Worm (Caenorhabditis elegans) whole organism, midembryonic: ENCODE results near the gene rop-1.

Experiments
- flt-1 ChIP-seq: fragments of 200-800 bp; sonication (Bioruptor generic); IDR thresholded peaks from 2 replicates; pipeline ENCODE4 v1.3.6; 2022; ENCODE audit warnings: missing genetic modification characterization, missing compliant biosample characterization
- med-1 ChIP-seq: sonication (generic microtip); optimal IDR thresholded peaks from 2 replicates; lab custom pipeline; 2017; ENCODE audit warnings: missing genetic modification characterization, mild to moderate bottlenecking, missing compliant biosample characterization, antibody characterized with exemption, missing genetic modification reagents; ENCODE audit not compliant: insufficient read depth
- ref-1 ChIP-seq: fragments of 200-800 bp; sonication (Bioruptor generic); conservative IDR thresholded peaks from 2 replicates; pipeline ENCODE4 v1.3.6; 2022; ENCODE audit warnings: missing genetic modification reagents, missing genetic modification characterization, missing compliant biosample characterization
- tab-1 ChIP-seq: fragments of 200-800 bp; sonication (Bioruptor generic); IDR thresholded peaks from 2 replicates; pipeline ENCODE4 v1.3.6; 2022; ENCODE audit warnings: missing genetic modification characterization, missing compliant biosample characterization
- ztf-23 ChIP-seq: fragments of 200-800 bp; sonication (Bioruptor generic); IDR thresholded peaks from 2 replicates; pipeline ENCODE4 v1.3.6; 2022; ENCODE audit warnings: missing genetic modification reagents, missing genetic modification characterization, missing compliant biosample characterization

DNA sequence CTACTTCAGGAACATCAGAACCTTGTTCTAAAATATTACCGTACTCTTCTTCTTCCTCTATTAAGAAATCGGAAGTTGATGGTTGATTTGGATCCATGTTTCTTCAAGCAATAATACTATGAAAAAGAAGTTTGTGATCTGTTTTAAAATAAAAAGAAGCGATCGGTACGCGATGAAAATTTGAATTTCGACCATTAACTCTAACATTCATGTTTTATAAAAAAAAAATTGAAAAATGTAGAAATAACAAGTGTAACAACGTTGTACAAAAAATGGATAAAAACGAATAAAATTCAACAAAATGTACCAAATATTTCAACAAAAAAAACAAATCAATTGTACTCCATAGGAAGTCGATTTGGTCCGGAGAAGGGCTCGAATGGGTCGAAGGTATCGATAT, 44.6 kb downstream of the rop-1 start, which contains the start of gene tftc-3:
- TF ChIP-seq med-1 (GFP tag; lab: Kevin White, UChicago) = no peak
- TF ChIP-seq ref-1 (GFP tag; lab: Robert Waterston, UW) = no peak
- no peak for TF ChIP-seq ztf-23
- TF ChIP-seq tab-1 (GFP tag; lab: Robert Waterston, UW) = no peak
- no peak for TF ChIP-seq flt-1 (GFP tag; lab: Robert Waterston, UW)
